Worm (Caenorhabditis elegans): Measurements from ENCODE around the gene tdpo-1.

The tdpo-1 gene

ce11 chrIV:1971078-1971477 is 11.4 kb downstream of the tdpo-1 start:
- TF ChIP-seq ztf-11 (tag; optimal IDR thresholded peaks at IDR 0.05) (no peak), nhr-11 (tag; optimal IDR thresholded peaks at IDR 0.05) (no peak), ceh-28 (tag; optimal IDR thresholded peaks at IDR 0.05) (peak; percentile 76), ceh-9 (tag; optimal IDR thresholded peaks at IDR 0.05) (no peak), egl-5 (tag; optimal IDR thresholded peaks at IDR 0.05) (no peak)

ce11 chrIV:1972271-1972670 is 12.6 kb downstream of the tdpo-1 start, which contains the start of gene Y76B12C.4:
Y76B12C.4 (minus strand) TSS chrIV:1972371.
- TF ChIP-seq ceh-9 (tag; optimal IDR thresholded peaks at IDR 0.05) (no peak), skn-1 (tag; optimal IDR thresholded peaks at IDR 0.05) (no peak), nhr-67 (tag; optimal IDR thresholded peaks at IDR 0.05) (no peak), fkh-10 (GFP tag; optimal IDR thresholded peaks at IDR 0.05) (no peak), nhr-77 (tag; optimal IDR thresholded peaks at IDR 0.05) (no peak), sea-2 (GFP tag; optimal IDR thresholded peaks at IDR 0.05) (no peak)

ce11 chrIV:1973372-1973771 is 13.7 kb downstream of the tdpo-1 start, which contains the start of gene Y76B12C.3:
Y76B12C.3 (plus strand) TSS chrIV:1973705.
- no peak for TF ChIP-seq nhr-25 (tag; optimal IDR thresholded peaks at IDR 0.05)
- no peak for TF ChIP-seq nhr-43 (tag; optimal IDR thresholded peaks at IDR 0.05; ENCODE audit: poor library complexity, severe bottlenecking)
- no peak for TF ChIP-seq R02D3.7 (tag; optimal IDR thresholded peaks at IDR 0.05)
- no peak for TF ChIP-seq elt-3 (tag; optimal IDR thresholded peaks at IDR 0.05)
- TF ChIP-seq eor-1 (tag; optimal IDR thresholded peaks at IDR 0.05): no peak
- TF ChIP-seq lsy-12 (tag; optimal IDR thresholded peaks at IDR 0.05): no peak
- TF ChIP-seq fos-1 (tag; optimal IDR thresholded peaks at IDR 0.05): no peak
- peak; percentile 8 for TF ChIP-seq nfya-1 (tag; optimal IDR thresholded peaks at IDR 0.05; ENCODE audit: insufficient read depth)
- TF ChIP-seq sea-2 (GFP tag; optimal IDR thresholded peaks at IDR 0.05): no peak
- no peak for TF ChIP-seq aly-2 (tag; optimal IDR thresholded peaks at IDR 0.05)
- TF ChIP-seq ama-1 (optimal IDR thresholded peaks at IDR 0.05): no peak
- TF ChIP-seq nhr-76 (tag; optimal IDR thresholded peaks at IDR 0.05): no peak
- TF ChIP-seq mml-1 (tag; optimal IDR thresholded peaks at IDR 0.05): no peak
- no peak for TF ChIP-seq nhr-77 (tag; optimal IDR thresholded peaks at IDR 0.05)
- no peak for TF ChIP-seq snpc-4 (tag; optimal IDR thresholded peaks at IDR 0.05)
- TF ChIP-seq pha-4 (tag; optimal IDR thresholded peaks at IDR 0.05): peak; percentile 22
- peak; percentile 26 for TF ChIP-seq hmg-11 (tag; optimal IDR thresholded peaks at IDR 0.05)
- TF ChIP-seq ceh-82 (tag; optimal IDR thresholded peaks at IDR 0.05): no peak
- no peak for TF ChIP-seq nhr-11 (tag; optimal IDR thresholded peaks at IDR 0.05)
- TF ChIP-seq ceh-28 (tag; optimal IDR thresholded peaks at IDR 0.05): no peak
- no peak for TF ChIP-seq nhr-67 (tag; optimal IDR thresholded peaks at IDR 0.05)
- no peak for TF ChIP-seq ztf-11 (tag; optimal IDR thresholded peaks at IDR 0.05)
- peak; percentile 39 for TF ChIP-seq lin-15B (tag; optimal IDR thresholded peaks at IDR 0.05)
- no peak for TF ChIP-seq fkh-2 (tag; optimal IDR thresholded peaks at IDR 0.05)

ce11 chrIV:1975594-1975993 is 15.9 kb downstream of the tdpo-1 start:
- TF ChIP-seq ZK546.5 (tag; optimal IDR thresholded peaks at IDR 0.05) (no peak), sea-2 (GFP tag; optimal IDR thresholded peaks at IDR 0.05) (no peak)

- TF ChIP-seq snpc-4 (tag; optimal IDR thresholded peaks at IDR 0.05): no peak
- no peak for TF ChIP-seq lin-39 (tag; optimal IDR thresholded peaks at IDR 0.05)
- TF ChIP-seq skn-1 (tag; optimal IDR thresholded peaks at IDR 0.05): no peak
- TF ChIP-seq elt-1 (tag; optimal IDR thresholded peaks at IDR 0.05): no peak
These were observed 20.1 kb downstream of the tdpo-1 start, which contains the start of gene Y76B12C.8 for ce11 chrIV:1979782-1980181. Y76B12C.8 (plus strand) TSS chrIV:1979988.

- TF ChIP-seq lin-15B (tag; optimal IDR thresholded peaks at IDR 0.05) (peak; percentile 28), lin-39 (tag; optimal IDR thresholded peaks at IDR 0.05) (peak; percentile 42), pha-4 (tag; optimal IDR thresholded peaks at IDR 0.05) (peak; percentile 48), jun-1 (tag; optimal IDR thresholded peaks at IDR 0.05) (no peak), nfya-1 (tag; optimal IDR thresholded peaks at IDR 0.05; ENCODE audit: insufficient read depth) (peak; percentile 39)
These were observed 21.4 kb downstream of the tdpo-1 start, which contains the start of gene Y76B12C.6 for ce11 chrIV:1980961-1981446. Y76B12C.6 (plus strand) TSS chrIV:1981396.

Measured in whole organism, L3 larva.